Worm (Caenorhabditis elegans): ENCODE data around the gene C25F9.11.

The C25F9.11 gene

DNA sequence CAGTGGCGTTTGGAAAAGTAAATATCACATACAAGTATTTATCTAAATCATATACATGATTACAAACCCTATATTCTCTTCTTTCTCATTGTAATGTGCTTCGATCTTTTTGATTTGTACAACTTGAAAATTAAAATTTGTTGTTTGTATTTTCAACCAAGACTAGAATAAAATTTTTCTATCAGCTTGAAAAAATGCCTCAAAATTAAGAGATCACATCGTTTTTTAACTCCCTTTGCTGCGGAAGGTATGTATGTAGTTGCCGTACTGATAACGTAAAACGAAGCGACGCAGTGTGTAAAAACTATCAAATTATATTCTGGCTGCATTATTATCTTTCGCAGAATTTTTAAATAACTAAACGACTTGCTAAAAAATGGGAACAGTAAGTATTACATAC, 15.0 kb downstream of the C25F9.11 start, which contains the start of gene C25F9.15:
Gene C25F9.15 (plus strand): TSS at position 301 of the 400 bp plus-strand sequence.
- TF ChIP-seq unc-86 (tag; optimal IDR thresholded peaks at IDR 0.05): no peak
- no peak for TF ChIP-seq ama-1 (optimal IDR thresholded peaks at IDR 0.05)
- TF ChIP-seq ceh-34 (tag; optimal IDR thresholded peaks at IDR 0.05): no peak
- no peak for TF ChIP-seq npax-4 (tag; optimal IDR thresholded peaks at IDR 0.05)
- no peak for TF ChIP-seq fax-1 (tag; optimal IDR thresholded peaks at IDR 0.05)
- TF ChIP-seq unc-55 (GFP tag; optimal IDR thresholded peaks at IDR 0.05): no peak

DNA sequence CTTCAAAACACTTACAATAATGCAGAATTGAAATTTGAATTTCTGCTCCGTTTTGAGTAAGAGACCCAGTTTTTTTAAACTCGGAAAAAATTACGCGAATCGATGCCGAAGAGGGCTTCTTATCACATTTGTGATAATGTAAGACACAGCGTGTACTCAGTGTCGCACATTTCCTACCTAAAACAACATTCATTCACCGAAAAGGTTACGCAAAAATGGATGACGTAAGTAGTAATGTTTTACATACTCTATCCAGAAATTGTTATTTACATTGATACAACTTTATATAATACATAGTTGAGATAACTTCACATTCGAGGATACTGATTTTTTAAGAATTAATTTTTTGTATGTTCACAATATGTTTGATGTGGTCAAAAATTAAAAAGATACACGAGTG, 16.4 kb downstream of the C25F9.11 start, which contains the start of the genes C25F9.4 and C25F9.9:
Gene C25F9.4 (minus strand): TSS at position 101 of the 400 bp plus-strand sequence.
Gene C25F9.9 (plus strand): TSS at position 137 of the 400 bp plus-strand sequence.
- TF ChIP-seq tbx-2 (tag; optimal IDR thresholded peaks at IDR 0.05) (no peak), ceh-48 (tag; optimal IDR thresholded peaks at IDR 0.05) (no peak), ceh-34 (tag; optimal IDR thresholded peaks at IDR 0.05) (no peak), ama-1 (optimal IDR thresholded peaks at IDR 0.05) (no peak), odd-2 (tag; optimal IDR thresholded peaks at IDR 0.05) (no peak), rnt-1 (tag; optimal IDR thresholded peaks at IDR 0.05) (no peak)

DNA sequence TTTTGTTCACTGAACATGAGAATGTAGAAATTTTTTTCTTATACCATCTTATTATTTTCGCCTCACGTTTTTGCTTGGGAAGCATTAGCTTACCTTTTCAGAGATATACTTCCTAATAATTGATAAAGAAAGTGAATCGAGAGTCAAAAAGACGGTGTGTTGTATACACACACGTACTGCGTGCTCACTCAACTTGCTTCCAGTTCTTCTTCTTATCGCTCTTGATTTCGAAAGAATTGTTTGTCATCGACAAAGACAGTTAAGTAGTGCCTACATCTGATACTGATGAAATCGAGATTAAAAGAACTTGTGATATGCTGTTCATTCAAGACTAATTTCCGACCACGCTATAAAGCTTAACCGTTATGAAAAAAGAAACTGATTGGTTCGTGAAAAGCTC, 22.2 kb downstream of the C25F9.11 start, which contains the start of gene C25F9.5:
Gene C25F9.5 (minus strand): TSS at position 195 of the 400 bp plus-strand sequence.
- TF ChIP-seq ztf-16 (tag; optimal IDR thresholded peaks at IDR 0.05) (no peak), F13H6.1 (tag; optimal IDR thresholded peaks at IDR 0.05) (no peak), elt-2 (tag; optimal IDR thresholded peaks at IDR 0.05) (no peak), elt-4 (tag; optimal IDR thresholded peaks at IDR 0.05) (no peak), che-1 (tag; optimal IDR thresholded peaks at IDR 0.05) (no peak), rnt-1 (tag; optimal IDR thresholded peaks at IDR 0.05) (no peak), ceh-19 (GFP tag; optimal IDR thresholded peaks at IDR 0.05) (no peak), odd-2 (tag; optimal IDR thresholded peaks at IDR 0.05) (no peak), ahr-1 (tag; optimal IDR thresholded peaks at IDR 0.05) (no peak), ceh-9 (tag; optimal IDR thresholded peaks at IDR 0.05) (no peak), sox-2 (GFP tag; IDR thresholded peaks at IDR 0.05) (no peak), pha-4 (tag; optimal IDR thresholded peaks at IDR 0.05) (no peak), ceh-48 (tag; optimal IDR thresholded peaks at IDR 0.05) (no peak), syd-9 (tag; optimal IDR thresholded peaks at IDR 0.05) (no peak), ets-4 (tag; optimal IDR thresholded peaks at IDR 0.05) (no peak), ceh-24 (tag; optimal IDR thresholded peaks at IDR 0.05) (no peak), nhr-232 (tag; optimal IDR thresholded peaks at IDR 0.05) (no peak)

DNA sequence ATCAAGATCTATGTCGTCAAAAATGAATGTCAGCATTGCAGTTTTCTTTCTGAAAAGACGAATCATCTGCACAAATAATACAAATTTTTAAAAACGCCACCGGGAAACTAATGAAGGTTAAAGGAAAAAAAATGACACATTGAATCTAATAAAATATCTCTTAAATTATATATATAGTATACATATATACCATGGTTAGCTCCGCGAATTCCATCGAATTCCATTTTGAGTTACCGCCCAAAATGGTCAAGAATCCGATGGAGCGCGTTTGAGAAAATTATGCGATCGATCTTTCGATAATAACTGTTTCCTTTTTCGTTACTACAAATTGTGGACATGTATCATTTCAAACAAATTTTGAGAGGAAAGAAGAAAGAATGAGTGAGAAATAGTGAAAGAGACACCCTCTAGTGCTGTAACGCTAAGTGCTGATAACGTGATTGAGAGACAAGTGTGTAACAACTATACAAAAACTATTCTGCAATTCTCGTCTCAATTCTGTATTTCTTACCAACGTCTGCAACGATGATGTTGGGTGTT, 27.5 kb downstream of the C25F9.11 start, which contains the start of the genes C25F9.6 and C25F9.10:
Gene C25F9.6 (minus strand): TSS at position 51 of the 540 bp plus-strand sequence.
Gene C25F9.10 (plus strand): TSS at position 454 of the 540 bp plus-strand sequence.
- TF ChIP-seq C08G9.2 (tag; optimal IDR thresholded peaks at IDR 0.05) (no peak), hlh-15 (tag; optimal IDR thresholded peaks at IDR 0.05) (no peak), F13H6.1 (tag; optimal IDR thresholded peaks at IDR 0.05) (no peak), dve-1 (tag; optimal IDR thresholded peaks at IDR 0.05) (no peak), C38D4.7 (GFP tag; optimal IDR thresholded peaks at IDR 0.05) (no peak)

DNA sequence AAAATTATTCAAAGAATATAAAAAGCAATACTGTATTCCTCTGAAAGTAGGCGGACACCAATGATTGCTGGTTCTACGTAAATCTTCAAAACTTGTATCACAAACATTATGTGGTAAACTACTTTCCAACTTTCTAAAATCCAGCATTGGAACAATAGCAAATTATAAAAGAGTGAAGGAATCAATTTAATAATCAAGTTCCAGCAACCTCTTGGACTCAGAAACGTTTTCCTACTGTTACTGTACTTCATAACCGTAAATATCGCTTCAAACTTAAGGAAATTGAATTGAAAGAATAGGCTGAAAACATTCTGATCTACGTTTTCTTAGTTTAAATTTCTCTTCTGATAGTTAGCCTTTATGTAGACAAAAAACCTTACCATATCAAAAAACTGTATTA, 29.3 kb downstream of the C25F9.11 start:
- no peak for TF ChIP-seq unc-42 (tag; optimal IDR thresholded peaks at IDR 0.05)
- no peak for TF ChIP-seq ceh-31 (tag; optimal IDR thresholded peaks at IDR 0.05)
- TF ChIP-seq unc-86 (tag; optimal IDR thresholded peaks at IDR 0.05): no peak
- no peak for TF ChIP-seq hlh-15 (tag; optimal IDR thresholded peaks at IDR 0.05)
- TF ChIP-seq pag-3 (tag; optimal IDR thresholded peaks at IDR 0.05; ENCODE audit: borderline replicate concordance): no peak
- no peak for TF ChIP-seq Y22D7AL.16 (tag; optimal IDR thresholded peaks at IDR 0.05)
- TF ChIP-seq sdc-2 (tag; optimal IDR thresholded peaks at IDR 0.05): no peak
- no peak for TF ChIP-seq ceh-45 (GFP tag; IDR thresholded peaks at IDR 0.05)
- TF ChIP-seq pha-4 (tag; optimal IDR thresholded peaks at IDR 0.05): no peak
- no peak for TF ChIP-seq K02D7.2 (tag; optimal IDR thresholded peaks at IDR 0.05)
- no peak for TF ChIP-seq lim-6 (tag; optimal IDR thresholded peaks at IDR 0.05)
- TF ChIP-seq pat-9 (tag; optimal IDR thresholded peaks at IDR 0.05): no peak
- no peak for TF ChIP-seq unc-55 (GFP tag; optimal IDR thresholded peaks at IDR 0.05)
- no peak for TF ChIP-seq nhr-232 (tag; optimal IDR thresholded peaks at IDR 0.05)
- TF ChIP-seq fkh-10 (GFP tag; optimal IDR thresholded peaks at IDR 0.05): no peak
- TF ChIP-seq zip-5 (tag; optimal IDR thresholded peaks at IDR 0.05): no peak

All from whole organism, late embryonic.